Worm (Caenorhabditis elegans): ENCODE data around the gene Y59H11AR.3.

The Y59H11AR.3 gene

DNA sequence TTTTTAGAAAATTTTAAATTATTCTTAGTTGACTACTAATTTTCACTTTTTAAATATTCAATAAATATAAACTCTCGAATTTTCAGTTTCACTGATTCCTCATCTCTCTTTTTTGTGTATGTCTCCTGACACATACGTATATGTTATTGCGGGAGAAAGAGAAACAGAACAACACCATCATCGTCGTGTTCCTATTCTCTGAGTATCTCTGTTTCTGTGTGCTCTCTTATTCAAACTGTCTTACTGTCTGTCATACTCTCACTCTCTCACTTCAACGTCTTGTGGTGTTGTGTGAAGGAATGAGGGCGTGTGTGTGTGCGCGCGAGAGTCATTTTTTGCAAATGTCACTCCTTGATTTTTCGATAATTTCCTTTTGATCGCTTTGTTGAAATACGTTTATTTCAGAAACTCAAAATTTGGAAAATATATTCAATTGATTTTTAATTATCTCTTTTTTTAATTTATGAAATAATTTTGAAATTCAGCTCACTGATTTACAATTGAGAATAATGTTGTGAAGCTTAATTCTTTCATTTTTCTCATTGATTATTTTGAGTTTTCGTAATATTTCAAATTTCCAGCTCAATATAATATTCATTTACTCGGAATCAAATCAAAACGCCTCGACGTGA lies 25.0 kb upstream of the Y59H11AR.3 start, which contains the start of gene lin-49 (continued):
- TF ChIP-seq daf-19 (GFP tag; conservative IDR thresholded peaks at IDR 0.05) (no peak), arid-1 (GFP tag; conservative IDR thresholded peaks at IDR 0.05) (0 out of 2 replicates have a peak, but pooled peaks have one; percentile 11), hmg-1.1 (GFP tag; IDR thresholded peaks at IDR 0.05) (peak; percentile 81), mep-1 (tag; optimal IDR thresholded peaks at IDR 0.05) (peak; percentile 88)

DNA sequence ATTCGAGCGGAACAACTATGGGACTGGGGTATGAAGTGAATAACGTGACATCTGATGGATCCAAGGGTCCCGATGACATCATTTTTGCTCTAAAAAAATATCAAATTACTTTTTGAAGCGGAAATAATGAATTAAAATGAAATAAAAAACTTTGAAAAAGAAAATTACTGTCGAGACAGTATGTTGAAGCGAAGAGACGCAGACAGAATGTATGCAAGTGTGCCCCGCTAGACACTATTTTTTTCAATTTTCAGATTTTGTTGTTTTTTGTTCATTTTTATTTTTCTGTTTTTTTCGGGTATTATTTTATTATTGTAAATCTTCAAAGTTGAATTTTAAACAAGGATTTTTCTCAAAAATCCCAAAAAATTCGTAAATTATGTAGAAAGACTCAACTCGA lies 23.5 kb upstream of the Y59H11AR.3 start, which contains the start of gene F42A9.8:
Gene F42A9.8, minus strand, starts transcription at position 88 of the 400 bp plus-strand sequence.
- peak; percentile 56 for TF ChIP-seq lin-38 (GFP tag; IDR thresholded peaks at IDR 0.05)
- TF ChIP-seq nhr-48 (tag; optimal IDR thresholded peaks at IDR 0.05): no peak
- TF ChIP-seq mdt-29 (GFP tag; IDR thresholded peaks at IDR 0.05): no peak

DNA sequence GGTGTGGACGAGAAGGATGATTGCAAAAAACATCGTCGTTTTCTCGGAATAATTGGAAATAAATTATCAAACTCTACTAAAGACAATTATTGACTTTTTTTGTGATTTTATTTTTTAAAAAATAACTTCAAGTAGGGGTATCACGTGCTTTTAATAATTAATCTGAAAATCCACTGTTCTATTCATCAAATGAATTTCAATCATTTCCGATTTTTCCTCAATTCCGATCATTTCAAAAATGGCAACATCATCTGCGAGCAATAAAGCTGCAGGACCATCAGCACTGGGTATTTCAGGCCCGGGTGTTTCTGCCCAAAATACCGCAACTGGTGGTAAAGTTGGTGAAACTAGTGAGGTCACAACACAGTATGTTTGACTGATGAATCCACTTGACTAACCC lies 21.8 kb upstream of the Y59H11AR.3 start, which contains the start of the genes F42A9.7 and F42A9.3:
Gene F42A9.7, minus strand, starts transcription at position 101 of the 400 bp plus-strand sequence.
Gene F42A9.3, plus strand, starts transcription at position 214 of the 400 bp plus-strand sequence.
- TF ChIP-seq hlh-30 (tag; optimal IDR thresholded peaks at IDR 0.05; ENCODE audit: insufficient read depth) (no peak), T20F7.1 (GFP tag; optimal IDR thresholded peaks at IDR 0.05) (no peak), daf-16 (GFP tag; optimal IDR thresholded peaks at IDR 0.05) (no peak), daf-16 (tag; optimal IDR thresholded peaks at IDR 0.05) (no peak), duxl-1 (tag; optimal IDR thresholded peaks at IDR 0.05; ENCODE audit: poor library complexity) (no peak), nhr-41 (GFP tag; IDR thresholded peaks at IDR 0.05) (no peak), F44E2.7 (GFP tag; IDR thresholded peaks at IDR 0.05) (no peak), unc-39 (tag; optimal IDR thresholded peaks at IDR 0.05) (no peak), fos-1 (tag; optimal IDR thresholded peaks at IDR 0.05) (no peak), nhr-42 (GFP tag; IDR thresholded peaks at IDR 0.05) (no peak), aha-1 (tag) (no peak), ceh-20 (GFP tag; IDR thresholded peaks at IDR 0.05) (no peak), php-3 (GFP tag; IDR thresholded peaks at IDR 0.05) (no peak), tra-1 (GFP tag; IDR thresholded peaks at IDR 0.05) (no peak), zip-2 (tag; optimal IDR thresholded peaks at IDR 0.05) (no peak), ZK546.5 (tag; optimal IDR thresholded peaks at IDR 0.05) (no peak), lin-29 (GFP tag; IDR thresholded peaks at IDR 0.05) (no peak), nhr-48 (tag; optimal IDR thresholded peaks at IDR 0.05) (no peak), hif-1 (tag; optimal IDR thresholded peaks at IDR 0.05) (no peak), F37D6.2 (tag; optimal IDR thresholded peaks at IDR 0.05) (no peak)

DNA sequence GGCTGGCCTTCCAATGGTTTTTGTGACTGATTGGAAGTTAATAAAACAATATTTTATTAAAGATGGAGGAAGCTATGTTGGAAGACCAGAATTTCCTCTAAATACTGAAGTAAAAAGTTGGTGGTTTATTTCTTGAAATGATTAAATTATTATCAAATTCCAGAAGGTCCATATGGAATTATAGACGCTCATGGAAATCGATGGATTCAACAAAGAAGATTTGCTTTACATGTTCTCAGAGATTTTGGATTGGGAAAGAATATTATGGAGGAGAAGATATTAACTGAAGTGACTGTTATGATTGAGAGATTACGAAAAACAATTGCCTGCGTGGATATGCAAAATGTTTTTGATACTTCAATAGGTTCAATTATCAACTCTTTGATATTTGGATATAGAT lies 20.1 kb upstream of the Y59H11AR.3 start:
- no peak for TF ChIP-seq nhr-237 (tag; optimal IDR thresholded peaks at IDR 0.05)
- TF ChIP-seq F10B5.3 (tag; optimal IDR thresholded peaks at IDR 0.05): no peak
- no peak for TF ChIP-seq hlh-30 (tag; optimal IDR thresholded peaks at IDR 0.05; ENCODE audit: insufficient read depth)
- peak; percentile 13 for TF ChIP-seq aha-1 (tag)
- peak in 1 of 2 experiments; percentile 91 for TF ChIP-seq unc-62 (GFP tag; optimal IDR thresholded peaks at IDR 0.05 in 1 of 2)
- no peak for TF ChIP-seq unc-62 (tag; optimal IDR thresholded peaks at IDR 0.05)

ce11 chrIV:8614680-8615079 lies 19.5 kb upstream of the Y59H11AR.3 start, which contains the start of gene cyp-33E3:
TSS of gene cyp-33E3 (plus strand) at chrIV:8614995.
- TF ChIP-seq aha-1 (tag): no peak
- peak; percentile 38 for TF ChIP-seq dve-1 (tag; optimal IDR thresholded peaks at IDR 0.05; ENCODE audit: insufficient read depth)
- TF ChIP-seq egl-43 (GFP tag; IDR thresholded peaks at IDR 0.05): no peak
- TF ChIP-seq dmd-6 (GFP tag; IDR thresholded peaks at IDR 0.05): peak; percentile 45; the same call in 1 of the 2 replicates
- TF ChIP-seq T20F7.1 (GFP tag; optimal IDR thresholded peaks at IDR 0.05): peak; percentile 34
- peak; percentile 14 for TF ChIP-seq pqm-1 (tag; optimal IDR thresholded peaks at IDR 0.05)
- TF ChIP-seq nhr-28 (tag; optimal IDR thresholded peaks at IDR 0.05): peak; percentile 90
- TF ChIP-seq hlh-30 (tag; optimal IDR thresholded peaks at IDR 0.05; ENCODE audit: insufficient read depth): peak; percentile 18
- no peak for TF ChIP-seq ctbp-1 (GFP tag; IDR thresholded peaks at IDR 0.05)
- TF ChIP-seq daf-16 (GFP tag; optimal IDR thresholded peaks at IDR 0.05): no peak
- TF ChIP-seq daf-16 (tag; optimal IDR thresholded peaks at IDR 0.05): peak; percentile 41
- TF ChIP-seq cey-2 (tag; optimal IDR thresholded peaks at IDR 0.05; ENCODE audit: borderline replicate concordance, insufficient read depth): no peak
